Worm (Caenorhabditis elegans): ENCODE data around the gene clec-202.

Gene clec-202

ce11 chrIV:17380061-17380680 lies 18.9 kb downstream of the clec-202 start, which contains the start of the genes C30H6.9 and dlat-2:
Gene C30H6.9 (minus strand): TSS chrIV:17380170.
Gene dlat-2 (plus strand): TSS chrIV:17380626.
- TF ChIP-seq lin-13 (GFP tag; optimal IDR thresholded peaks at IDR 0.05), result peak; percentile 11
- no peak for TF ChIP-seq skn-1 (tag; optimal IDR thresholded peaks at IDR 0.05)
- TF ChIP-seq C34F6.9 (tag; optimal IDR thresholded peaks at IDR 0.05), result peak; percentile 60
- no peak for TF ChIP-seq Y55F3AM.14 (GFP tag; optimal IDR thresholded peaks at IDR 0.05)
- no peak for TF ChIP-seq ceh-16 (tag; optimal IDR thresholded peaks at IDR 0.05)
- TF ChIP-seq nhr-129 (tag; optimal IDR thresholded peaks at IDR 0.05), result peak; percentile 20
- peak; percentile 11 for TF ChIP-seq fos-1 (tag; optimal IDR thresholded peaks at IDR 0.05)
- peak in 1 of 2 experiments; percentile 40 for TF ChIP-seq lsy-2 (tag; optimal IDR thresholded peaks at IDR 0.05)
- peak; percentile 60 for TF ChIP-seq unc-55 (GFP tag; optimal IDR thresholded peaks at IDR 0.05)
- TF ChIP-seq sem-4 (tag; optimal IDR thresholded peaks at IDR 0.05), result no peak
- TF ChIP-seq ztf-11 (tag; optimal IDR thresholded peaks at IDR 0.05), result no peak

- TF ChIP-seq zag-1 (tag; optimal IDR thresholded peaks at IDR 0.05), result no peak
- TF ChIP-seq nhr-77 (tag; optimal IDR thresholded peaks at IDR 0.05), result no peak
- TF ChIP-seq alr-1 (tag; optimal IDR thresholded peaks at IDR 0.05), result no peak
- no peak for TF ChIP-seq unc-39 (tag; optimal IDR thresholded peaks at IDR 0.05)
- no peak for TF ChIP-seq skn-1 (tag; optimal IDR thresholded peaks at IDR 0.05)
- no peak for TF ChIP-seq ZK546.5 (tag; optimal IDR thresholded peaks at IDR 0.05)
- TF ChIP-seq peb-1 (tag; optimal IDR thresholded peaks at IDR 0.05), result no peak
- TF ChIP-seq nhr-6 (tag; optimal IDR thresholded peaks at IDR 0.05), result no peak
Measured at ce11 chrIV:17382029-17382428, 20.8 kb downstream of the clec-202 start, which contains the start of gene C30H6.8. Gene C30H6.8 (plus strand): TSS chrIV:17382329.

- no peak for TF ChIP-seq R02D3.7 (tag; optimal IDR thresholded peaks at IDR 0.05)
- TF ChIP-seq lin-13 (GFP tag; optimal IDR thresholded peaks at IDR 0.05), result no peak
- no peak for TF ChIP-seq sma-9 (GFP tag; optimal IDR thresholded peaks at IDR 0.05)
- TF ChIP-seq sma-9 (tag; optimal IDR thresholded peaks at IDR 0.05), result no peak
- TF ChIP-seq nhr-25 (tag; optimal IDR thresholded peaks at IDR 0.05), result no peak
- TF ChIP-seq blmp-1 (tag; optimal IDR thresholded peaks at IDR 0.05; ENCODE audit: insufficient read depth), result no peak
- TF ChIP-seq ceh-82 (tag; optimal IDR thresholded peaks at IDR 0.05), result no peak
- TF ChIP-seq egl-27 (tag; optimal IDR thresholded peaks at IDR 0.05), result no peak
- no peak for TF ChIP-seq unc-62 (GFP tag; optimal IDR thresholded peaks at IDR 0.05)
- no peak for TF ChIP-seq nhr-23 (tag; optimal IDR thresholded peaks at IDR 0.05)
- TF ChIP-seq ZK546.5 (tag; optimal IDR thresholded peaks at IDR 0.05), result no peak
- no peak for TF ChIP-seq nhr-6 (tag; optimal IDR thresholded peaks at IDR 0.05)
- TF ChIP-seq unc-55 (GFP tag; optimal IDR thresholded peaks at IDR 0.05), result no peak
- TF ChIP-seq ztf-1 (GFP tag; conservative IDR thresholded peaks at IDR 0.05), result no peak
- no peak for TF ChIP-seq ztf-4 (tag; optimal IDR thresholded peaks at IDR 0.05)
- no peak for TF ChIP-seq lin-39 (tag; optimal IDR thresholded peaks at IDR 0.05)
- no peak for TF ChIP-seq elt-3 (tag; optimal IDR thresholded peaks at IDR 0.05)
- no peak for TF ChIP-seq nhr-129 (tag; optimal IDR thresholded peaks at IDR 0.05)
- no peak for TF ChIP-seq lin-11 (tag; optimal IDR thresholded peaks at IDR 0.05)
Measured at ce11 chrIV:17383046-17383445, 21.8 kb downstream of the clec-202 start, which contains the start of gene C30H6.12. Gene C30H6.12 (plus strand): TSS chrIV:17383346.

ce11 chrIV:17387442-17387967 lies 26.3 kb downstream of the clec-202 start, which contains the start of gene T02D1.8:
Gene T02D1.8 (minus strand): TSS chrIV:17387492.
- TF ChIP-seq fos-1 (tag; optimal IDR thresholded peaks at IDR 0.05) (peak; percentile 74), ztf-11 (tag; optimal IDR thresholded peaks at IDR 0.05) (no peak)

- TF ChIP-seq Y55F3AM.14 (GFP tag; optimal IDR thresholded peaks at IDR 0.05), result no peak
- no peak for TF ChIP-seq R02D3.7 (tag; optimal IDR thresholded peaks at IDR 0.05)
- TF ChIP-seq dmd-4 (tag; optimal IDR thresholded peaks at IDR 0.05), result no peak
- TF ChIP-seq nhr-25 (tag; optimal IDR thresholded peaks at IDR 0.05), result no peak
- no peak for TF ChIP-seq nhr-129 (tag; optimal IDR thresholded peaks at IDR 0.05)
- TF ChIP-seq elt-3 (tag; optimal IDR thresholded peaks at IDR 0.05), result no peak
- no peak for TF ChIP-seq gmeb-1 (tag; optimal IDR thresholded peaks at IDR 0.05)
- no peak for TF ChIP-seq nhr-77 (tag; optimal IDR thresholded peaks at IDR 0.05)
- no peak for TF ChIP-seq snpc-4 (tag; optimal IDR thresholded peaks at IDR 0.05)
- no peak for TF ChIP-seq unc-55 (GFP tag; optimal IDR thresholded peaks at IDR 0.05)
- TF ChIP-seq fos-1 (tag; optimal IDR thresholded peaks at IDR 0.05), result no peak
- TF ChIP-seq ztf-11 (tag; optimal IDR thresholded peaks at IDR 0.05), result no peak
Measured at ce11 chrIV:17395910-17396309, 34.7 kb downstream of the clec-202 start, which contains the start of gene sru-15. Gene sru-15 (plus strand): TSS chrIV:17396210.

Measured in whole organism, L2 larva.